Fruit fly (Drosophila melanogaster): ENCODE data around the gene CG8379.

Gene CG8379

DNA sequence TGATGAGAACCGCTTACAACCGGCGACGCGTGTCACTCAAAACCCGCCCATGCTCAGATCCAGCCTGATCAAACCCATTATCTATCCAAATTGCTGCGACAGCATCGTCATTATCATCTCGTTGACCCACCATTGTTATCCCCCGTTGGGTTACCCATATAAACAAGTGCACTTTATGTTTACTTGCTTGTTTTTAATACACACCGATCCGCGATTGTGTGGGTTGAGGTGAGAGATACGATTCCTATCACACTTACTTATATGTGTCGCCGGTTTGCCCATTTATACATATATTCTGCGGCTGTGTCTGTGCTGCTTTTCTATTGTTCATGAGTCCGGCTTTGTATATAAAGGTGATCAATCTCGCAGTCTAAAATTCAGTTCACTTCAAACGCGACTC lies 2.6 kb upstream of the CG8379 start, which contains the start of gene CG8369:
TSS of gene CG8369 (plus strand) at position 386 of the 400 bp plus-strand sequence.
- TF ChIP-seq Pif1B (GFP tag; optimal IDR thresholded peaks at IDR 0.05) (no peak), EcR (GFP tag; optimal IDR thresholded peaks at IDR 0.05) (peak; percentile 51)

- TF ChIP-seq CG8301 (tag; optimal IDR thresholded peaks at IDR 0.05) (no peak), Snoo (tag; optimal IDR thresholded peaks at IDR 0.05) (no peak), fd96Ca (GFP tag; IDR thresholded peaks at IDR 0.05) (no peak), CG14655 (GFP tag; optimal IDR thresholded peaks at IDR 0.05) (no peak), CG34367 (tag; optimal IDR thresholded peaks at IDR 0.05) (no peak), D1 (tag; optimal IDR thresholded peaks at IDR 0.05) (no peak), CG10348 (GFP tag; IDR thresholded peaks at IDR 0.05) (no peak), CG8159 (tag; optimal IDR thresholded peaks at IDR 0.05) (no peak), Pif1A (GFP tag; optimal IDR thresholded peaks at IDR 0.05) (no peak), Ets98B (GFP tag; IDR thresholded peaks at IDR 0.05) (no peak), CG12605 (GFP tag; IDR thresholded peaks at IDR 0.05) (no peak), gl (tag; optimal IDR thresholded peaks at IDR 0.05) (no peak), Pif1B (GFP tag; optimal IDR thresholded peaks at IDR 0.05) (no peak), CG15710 (tag; optimal IDR thresholded peaks at IDR 0.05) (no peak), EcR (GFP tag; optimal IDR thresholded peaks at IDR 0.05) (no peak), CG13204 (GFP tag; optimal IDR thresholded peaks at IDR 0.05) (no peak), CG4496 (GFP tag; IDR thresholded peaks at IDR 0.05) (no peak), rn (GFP tag; IDR thresholded peaks at IDR 0.05) (no peak)
These were observed 1.3 kb upstream of the CG8379 start for dm6 chr3R:8822919-8823318.

dm6 chr3R:8841038-8841437 lies 16.8 kb downstream of the CG8379 start:
- no peak for TF ChIP-seq gl (tag; optimal IDR thresholded peaks at IDR 0.05)
- no peak for TF ChIP-seq CG17806 (tag; optimal IDR thresholded peaks at IDR 0.05)

- TF ChIP-seq CG15710 (tag; optimal IDR thresholded peaks at IDR 0.05) (no peak), CG12605 (GFP tag; IDR thresholded peaks at IDR 0.05) (no peak), Pif1B (GFP tag; optimal IDR thresholded peaks at IDR 0.05) (no peak), CG4496 (GFP tag; IDR thresholded peaks at IDR 0.05) (no peak), Snoo (tag; optimal IDR thresholded peaks at IDR 0.05) (no peak), CG8301 (tag; optimal IDR thresholded peaks at IDR 0.05) (no peak), CG34367 (tag; optimal IDR thresholded peaks at IDR 0.05) (no peak), D1 (tag; optimal IDR thresholded peaks at IDR 0.05) (no peak), CG10348 (GFP tag; IDR thresholded peaks at IDR 0.05) (no peak), CG17806 (tag; optimal IDR thresholded peaks at IDR 0.05) (no peak)
These were observed 17.3 kb downstream of the CG8379 start for dm6 chr3R:8841533-8841932.

- TF ChIP-seq D1 (tag; optimal IDR thresholded peaks at IDR 0.05) = no peak
- TF ChIP-seq Ets98B (GFP tag; IDR thresholded peaks at IDR 0.05) = no peak
- TF ChIP-seq CG32121 (GFP tag; IDR thresholded peaks at IDR 0.05) = no peak
- TF ChIP-seq CG13204 (GFP tag; optimal IDR thresholded peaks at IDR 0.05) = no peak
- TF ChIP-seq CG8301 (tag; optimal IDR thresholded peaks at IDR 0.05) = no peak
- no peak for TF ChIP-seq rn (GFP tag; IDR thresholded peaks at IDR 0.05)
- no peak for TF ChIP-seq Pif1B (GFP tag; optimal IDR thresholded peaks at IDR 0.05)
- TF ChIP-seq CG9948 (tag; optimal IDR thresholded peaks at IDR 0.05) = no peak
These were observed 19.9 kb downstream of the CG8379 start for dm6 chr3R:8843942-8844637.

DNA sequence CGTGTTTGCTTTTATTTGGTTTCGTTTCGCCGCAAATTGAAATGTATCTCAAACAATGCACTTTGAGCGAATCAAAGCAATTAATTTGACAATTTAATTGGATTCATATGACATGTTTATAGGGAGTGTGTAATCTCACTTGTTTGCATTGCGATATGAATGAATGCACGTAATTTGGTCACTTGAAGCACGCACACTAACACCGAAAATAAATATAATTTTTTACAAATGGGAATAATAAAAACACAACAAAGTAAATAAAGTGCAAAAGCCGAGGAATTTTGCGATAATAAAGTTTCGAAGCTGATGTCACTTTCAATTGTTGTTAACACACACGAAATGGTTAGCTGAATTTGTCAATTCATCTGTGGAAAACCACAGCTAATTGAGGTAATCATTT lies 20.7 kb downstream of the CG8379 start:
- TF ChIP-seq Pif1A (GFP tag; optimal IDR thresholded peaks at IDR 0.05) = no peak
- no peak for TF ChIP-seq Ets98B (GFP tag; IDR thresholded peaks at IDR 0.05)
- TF ChIP-seq CG4496 (GFP tag; IDR thresholded peaks at IDR 0.05) = no peak
- TF ChIP-seq CG17806 (tag; optimal IDR thresholded peaks at IDR 0.05) = no peak
- no peak for TF ChIP-seq CG8301 (tag; optimal IDR thresholded peaks at IDR 0.05)
- TF ChIP-seq gl (tag; optimal IDR thresholded peaks at IDR 0.05) = no peak
- TF ChIP-seq EcR (GFP tag; optimal IDR thresholded peaks at IDR 0.05) = no peak
- no peak for TF ChIP-seq rn (GFP tag; IDR thresholded peaks at IDR 0.05)

dm6 chr3R:8846154-8846648 lies 22.0 kb downstream of the CG8379 start:
- TF ChIP-seq CG12605 (GFP tag; IDR thresholded peaks at IDR 0.05) = peak; percentile 57
- TF ChIP-seq CG10348 (GFP tag; IDR thresholded peaks at IDR 0.05) = no peak
- TF ChIP-seq CG32121 (GFP tag; IDR thresholded peaks at IDR 0.05) = peak; percentile 43; the same call in 1 of the 2 replicates
- peak; percentile 60 for TF ChIP-seq EcR (GFP tag; optimal IDR thresholded peaks at IDR 0.05)
- TF ChIP-seq Pif1A (GFP tag; optimal IDR thresholded peaks at IDR 0.05) = peak; percentile 16
- peak; percentile 60 for TF ChIP-seq Pif1B (GFP tag; optimal IDR thresholded peaks at IDR 0.05)
- peak; percentile 10 for TF ChIP-seq D1 (tag; optimal IDR thresholded peaks at IDR 0.05)
- TF ChIP-seq CG15710 (tag; optimal IDR thresholded peaks at IDR 0.05) = peak; percentile 6
- TF ChIP-seq Ets98B (GFP tag; IDR thresholded peaks at IDR 0.05) = peak; percentile 73
- TF ChIP-seq CG13204 (GFP tag; optimal IDR thresholded peaks at IDR 0.05) = no peak
- TF ChIP-seq fd96Ca (GFP tag; IDR thresholded peaks at IDR 0.05) = peak; percentile 57; the same call in 1 of the 3 replicates
- no peak for TF ChIP-seq CG17806 (tag; optimal IDR thresholded peaks at IDR 0.05)
- TF ChIP-seq CG4496 (GFP tag; IDR thresholded peaks at IDR 0.05) = peak; percentile 67; the same call in 2 of the 3 replicates
- TF ChIP-seq gl (tag; optimal IDR thresholded peaks at IDR 0.05) = peak; percentile 36
- TF ChIP-seq Snoo (tag; optimal IDR thresholded peaks at IDR 0.05) = no peak

Data from whole organism, pupa.